Fruit fly (Drosophila melanogaster) Kc167 (cell line): ENCODE data around the gene CG32488.
A peak's percentile ranks its signal among the peaks of the same experiment; 100 is the strongest.

Experiments used
- Myc ChIP-seq: fragments of >200 bp; optimal IDR thresholded peaks from 2 replicates; lab custom pipeline; 2017; ENCODE audit warnings: missing external identifiers
- Sin3A ChIP-seq: fragments of >200 bp; optimal IDR thresholded peaks from 2 replicates; lab custom pipeline; 2018; ENCODE audit warnings: missing external identifiers
- h ChIP-seq: fragments of >200 bp; optimal IDR thresholded peaks from 3 replicates; lab custom pipeline; 2018; ENCODE audit warnings: missing external identifiers
- insv ChIP-seq: fragments of >200 bp; optimal IDR thresholded peaks from 3 replicates; lab custom pipeline; 2018; ENCODE audit warnings: missing external identifiers
- psq ChIP-seq: fragments of >200 bp; optimal IDR thresholded peaks from 2 replicates; lab custom pipeline; 2017; ENCODE audit warnings: missing external identifiers
- ttk ChIP-seq: sonication (Bioruptor generic); optimal IDR thresholded peaks from 2 replicates; lab custom pipeline; 2017; ENCODE audit warnings: missing external identifiers

CG32488 gene

dm6 chr3L:3015969-3016368 lies at the start of gene CG32488:
Gene CG32488, minus strand, starts transcription at chr3L:3016069.
- no peak for TF ChIP-seq ttk
- no peak for TF ChIP-seq insv
- no peak for TF ChIP-seq psq (lab: Kevin White, UChicago)
- no peak for TF ChIP-seq h (lab: Kevin White, UChicago)

- TF ChIP-seq h (lab: Kevin White, UChicago): peak; percentile 30
- TF ChIP-seq insv: no peak
Measured at dm6 chr3L:3060054-3060979, 44.4 kb upstream of the CG32488 start.

dm6 chr3L:3058970-3059883 lies 43.4 kb upstream of the CG32488 start:
- TF ChIP-seq Sin3A (lab: Kevin White, UChicago) (no peak), insv (no peak), h (lab: Kevin White, UChicago) (no peak), psq (lab: Kevin White, UChicago) (no peak), Myc (lab: Kevin White, UChicago) (no peak), ttk (no peak)

dm6 chr3L:3054851-3055250 lies 39.0 kb upstream of the CG32488 start, which contains the start of gene CG16753:
Gene CG16753, plus strand, starts transcription at chr3L:3055079.
- TF ChIP-seq insv: no peak
- no peak for TF ChIP-seq Myc (lab: Kevin White, UChicago)
- no peak for TF ChIP-seq Sin3A (lab: Kevin White, UChicago)
- TF ChIP-seq ttk: no peak
- no peak for TF ChIP-seq psq (lab: Kevin White, UChicago)
- TF ChIP-seq h (lab: Kevin White, UChicago): no peak

- TF ChIP-seq Myc (lab: Kevin White, UChicago) (no peak), h (lab: Kevin White, UChicago) (no peak), psq (lab: Kevin White, UChicago) (no peak), insv (no peak), Sin3A (lab: Kevin White, UChicago) (no peak), ttk (no peak)
Measured at dm6 chr3L:3054099-3054498, 38.2 kb upstream of the CG32488 start.

dm6 chr3L:3052110-3052871 lies 36.4 kb upstream of the CG32488 start, which contains the start of gene CG1271:
Gene CG1271, plus strand, starts transcription at chr3L:3052514.
- TF ChIP-seq psq (lab: Kevin White, UChicago) (no peak), Sin3A (lab: Kevin White, UChicago) (no peak), ttk (no peak)

dm6 chr3L:3050185-3050584 lies 34.3 kb upstream of the CG32488 start, which contains the start of gene CG32485:
Gene CG32485, plus strand, starts transcription at chr3L:3050323.
- TF ChIP-seq insv (no peak), Myc (lab: Kevin White, UChicago) (no peak), Sin3A (lab: Kevin White, UChicago) (no peak), h (lab: Kevin White, UChicago) (no peak), psq (lab: Kevin White, UChicago) (no peak), ttk (no peak)

- TF ChIP-seq insv (no peak), h (lab: Kevin White, UChicago) (no peak), Myc (lab: Kevin White, UChicago) (no peak), psq (lab: Kevin White, UChicago) (no peak), Sin3A (lab: Kevin White, UChicago) (no peak), ttk (no peak)
Measured at dm6 chr3L:3048647-3049046, 32.8 kb upstream of the CG32488 start.

- TF ChIP-seq Sin3A (lab: Kevin White, UChicago) (no peak), h (lab: Kevin White, UChicago) (no peak), psq (lab: Kevin White, UChicago) (no peak), insv (no peak), Myc (lab: Kevin White, UChicago) (no peak), ttk (no peak)
Measured at dm6 chr3L:3046325-3047156, 30.7 kb upstream of the CG32488 start, which contains the start of the genes scramb2 and Sk2. Gene scramb2, minus strand, starts transcription at chr3L:3046812. Gene Sk2, plus strand, starts transcription at chr3L:3047087.

dm6 chr3L:3045256-3045743 lies 29.4 kb upstream of the CG32488 start:
- TF ChIP-seq insv (no peak), h (lab: Kevin White, UChicago) (no peak)
